Fruit fly (Drosophila melanogaster) whole organism, embryonic: ENCODE results near the gene Gss1.

Source experiments
- Atf6 ChIP-seq: fragments of 200-800 bp; sonication (Bioruptor generic); IDR thresholded peaks from 2 replicates; pipeline ENCODE4 v1.3.6; 2022; ENCODE audit warnings: missing biosample characterization, missing genetic modification characterization
- Bgb ChIP-seq: fragments of 200-800 bp; sonication (Bioruptor generic); IDR thresholded peaks from 2 replicates; pipeline ENCODE4 v1.3.6; 2022; ENCODE audit warnings: missing biosample characterization, missing genetic modification characterization; ENCODE audit not compliant: partially characterized antibody
- CG11723 ChIP-seq: fragments of 200-800 bp; sonication (Bioruptor generic); optimal IDR thresholded peaks from 2 replicates; lab custom pipeline; 2017; ENCODE audit warnings: missing biosample characterization, mild to moderate bottlenecking, missing genetic modification characterization
- CG12071 ChIP-seq: fragments of 200-800 bp; sonication (Bioruptor generic); optimal IDR thresholded peaks from 3 replicates; lab custom pipeline; 2018; ENCODE audit warnings: missing biosample characterization, mild to moderate bottlenecking, missing genetic modification characterization
- CG12104 ChIP-seq: fragments of 200-800 bp; sonication (Bioruptor generic); optimal IDR thresholded peaks from 3 replicates; lab custom pipeline; 2016; ENCODE audit warnings: missing biosample characterization, missing genetic modification characterization
- CG12219 ChIP-seq: fragments of 200-800 bp; sonication (Bioruptor generic); optimal IDR thresholded peaks from 3 replicates; lab custom pipeline; 2018; ENCODE audit warnings: missing biosample characterization, mild to moderate bottlenecking, missing genetic modification characterization
- CG15696 ChIP-seq: fragments of 200-800 bp; sonication (Bioruptor generic); optimal IDR thresholded peaks from 2 replicates; lab custom pipeline; 2019; ENCODE audit warnings: missing biosample characterization, mild to moderate bottlenecking, missing genetic modification characterization, moderate library complexity
- CG17186 ChIP-seq: fragments of 200-800 bp; sonication (Bioruptor generic); optimal IDR thresholded peaks from 3 replicates; lab custom pipeline; 2017; ENCODE audit warnings: missing biosample characterization, missing genetic modification reagents, missing genetic modification characterization
- CG17612 ChIP-seq: fragments of 200-800 bp; sonication (Bioruptor generic); IDR thresholded peaks from 2 replicates; pipeline ENCODE4 v1.3.6; 2022; ENCODE audit warnings: missing biosample characterization, missing genetic modification characterization
- CG17829 ChIP-seq: fragments of 200-800 bp; optimal IDR thresholded peaks from 2 replicates; lab custom pipeline; 2019; ENCODE audit warnings: missing biosample characterization, mild to moderate bottlenecking, missing genetic modification characterization, moderate library complexity
- CG30020 ChIP-seq: fragments of 200-800 bp; optimal IDR thresholded peaks from 2 replicates; lab custom pipeline; 2019; ENCODE audit warnings: missing biosample characterization, mild to moderate bottlenecking, missing genetic modification characterization, moderate library complexity
- CG31365 ChIP-seq: fragments of 200-800 bp; sonication (Bioruptor generic); optimal IDR thresholded peaks from 2 replicates; lab custom pipeline; 2018; ENCODE audit warnings: missing biosample characterization, mild to moderate bottlenecking, missing genetic modification characterization
- CG3163 ChIP-seq: fragments of 200-800 bp; sonication (Bioruptor generic); optimal IDR thresholded peaks from 3 replicates; lab custom pipeline; 2016; ENCODE audit warnings: missing biosample characterization, missing genetic modification characterization
- CG3281 ChIP-seq: fragments of 200-800 bp; sonication (Bioruptor generic); optimal IDR thresholded peaks from 3 replicates; lab custom pipeline; 2017; ENCODE audit warnings: missing biosample characterization, mild to moderate bottlenecking, missing genetic modification characterization
- CG4707 ChIP-seq: fragments of 200-800 bp; sonication (Bioruptor generic); optimal IDR thresholded peaks from 2 replicates; lab custom pipeline; 2018; ENCODE audit warnings: missing biosample characterization, mild to moderate bottlenecking, missing genetic modification characterization, moderate library complexity
- CG4820 ChIP-seq: fragments of 200-800 bp; sonication (Bioruptor generic); optimal IDR thresholded peaks from 3 replicates; lab custom pipeline; 2016; ENCODE audit warnings: missing biosample characterization, missing genetic modification characterization
- CG5180 ChIP-seq: fragments of 200-800 bp; sonication (Bioruptor generic); optimal IDR thresholded peaks from 3 replicates; lab custom pipeline; 2017; ENCODE audit warnings: missing biosample characterization, missing genetic modification characterization, mild to moderate bottlenecking, moderate library complexity, missing genetic modification reagents
- CG6654 ChIP-seq: fragments of 200-800 bp; sonication (Bioruptor generic); optimal IDR thresholded peaks from 2 replicates; lab custom pipeline; 2017; ENCODE audit warnings: missing biosample characterization, mild to moderate bottlenecking, missing genetic modification characterization
- CG6683 ChIP-seq: fragments of 200-800 bp; sonication (Bioruptor generic); optimal IDR thresholded peaks from 2 replicates; lab custom pipeline; 2017; ENCODE audit warnings: missing biosample characterization, mild to moderate bottlenecking, missing genetic modification characterization, missing genetic modification reagents
- CG7963 ChIP-seq: fragments of 200-800 bp; sonication (Bioruptor generic); IDR thresholded peaks from 3 replicates; pipeline ENCODE4 v1.3.6; 2022; ENCODE audit warnings: missing biosample characterization, missing genetic modification characterization; ENCODE audit not compliant: partially characterized antibody
- CG8290 ChIP-seq, 3 experiments: fragments of 200-800 bp; sonication (Bioruptor generic); optimal IDR thresholded peaks; 2 replicates each; lab custom pipeline; 2016 to 2019; ENCODE audit warnings: missing biosample characterization in 3 of 3, missing genetic modification characterization in 3 of 3, mild to moderate bottlenecking in 2 of 3, moderate library complexity in 1 of 3
- CG9817 ChIP-seq: fragments of 200-800 bp; sonication (Bioruptor generic); optimal IDR thresholded peaks from 2 replicates; lab custom pipeline; 2018; ENCODE audit warnings: missing biosample characterization, mild to moderate bottlenecking, missing genetic modification characterization, moderate library complexity
- CHES-1-like ChIP-seq: fragments of 200-800 bp; sonication (Bioruptor generic); optimal IDR thresholded peaks from 2 replicates; lab custom pipeline; 2016; ENCODE audit warnings: missing biosample characterization, missing genetic modification characterization
- CrebB ChIP-seq: fragments of 200-800 bp; sonication (Bioruptor generic); optimal IDR thresholded peaks from 3 replicates; lab custom pipeline; 2018; ENCODE audit warnings: missing biosample characterization, mild to moderate bottlenecking, missing genetic modification characterization
- Dad ChIP-seq: fragments of 200-800 bp; sonication (Bioruptor generic); optimal IDR thresholded peaks from 3 replicates; lab custom pipeline; 2016; ENCODE audit warnings: missing biosample characterization, missing genetic modification characterization
- Doc2 ChIP-seq: fragments of 200-800 bp; sonication (Bioruptor generic); IDR thresholded peaks from 2 replicates; pipeline ENCODE4 v1.3.6; 2022; ENCODE audit warnings: missing biosample characterization, missing genetic modification characterization
- Elba2 ChIP-seq: fragments of 200-800 bp; sonication (Bioruptor generic); optimal IDR thresholded peaks from 3 replicates; lab custom pipeline; 2016; ENCODE audit warnings: missing biosample characterization, missing genetic modification characterization
- Hey ChIP-seq: fragments of 200-800 bp; sonication (Bioruptor generic); optimal IDR thresholded peaks from 3 replicates; lab custom pipeline; 2018; ENCODE audit warnings: missing biosample characterization, mild to moderate bottlenecking, missing genetic modification characterization
- Hmx ChIP-seq: fragments of 200-800 bp; sonication (Bioruptor generic); optimal IDR thresholded peaks from 2 replicates; lab custom pipeline; 2016; ENCODE audit warnings: missing biosample characterization, missing genetic modification characterization
- Kr ChIP-seq: fragments of 200-800 bp; sonication (Bioruptor generic); optimal IDR thresholded peaks from 2 replicates; lab custom pipeline; 2017; ENCODE audit warnings: missing biosample characterization, mild to moderate bottlenecking, missing genetic modification characterization
- NC2β ChIP-seq: fragments of 200-800 bp; sonication (Bioruptor generic); optimal IDR thresholded peaks from 2 replicates; lab custom pipeline; 2016; ENCODE audit warnings: missing biosample characterization, missing genetic modification characterization
- Rx ChIP-seq: fragments of 200-800 bp; sonication (Bioruptor generic); IDR thresholded peaks from 2 replicates; pipeline ENCODE4 v1.3.6; 2022; ENCODE audit warnings: missing biosample characterization, missing genetic modification characterization
- bcd ChIP-seq: fragments of 200-800 bp; sonication (Bioruptor generic); optimal IDR thresholded peaks from 2 replicates; lab custom pipeline; 2017; ENCODE audit warnings: missing biosample characterization, mild to moderate bottlenecking, missing genetic modification characterization
- crp ChIP-seq, 2 experiments: fragments of 200-800 bp; sonication (Bioruptor generic); optimal IDR thresholded peaks; 2 replicates in 1 of 2; 3 replicates in 1 of 2; lab custom pipeline; 2017; ENCODE audit warnings: missing biosample characterization in 2 of 2, missing genetic modification characterization in 2 of 2, mild to moderate bottlenecking in 1 of 2, moderate library complexity in 1 of 2
- disco-r ChIP-seq: fragments of 200-800 bp; sonication (Bioruptor generic); optimal IDR thresholded peaks from 2 replicates; lab custom pipeline; 2016; ENCODE audit warnings: missing biosample characterization, missing genetic modification characterization
- eve ChIP-seq, 2 experiments: fragments of >200 bp; optimal IDR thresholded peaks; 2 replicates each; lab custom pipeline; 2017; ENCODE audit warnings: missing biosample characterization in 2 of 2, missing genetic modification characterization in 2 of 2
- gce ChIP-seq: fragments of 200-800 bp; sonication (Bioruptor generic); IDR thresholded peaks from 3 replicates; pipeline ENCODE4 v1.3.6; 2022; ENCODE audit warnings: missing biosample characterization, missing genetic modification characterization
- gfzf ChIP-seq: fragments of 200-800 bp; sonication (Bioruptor generic); optimal IDR thresholded peaks from 2 replicates; lab custom pipeline; 2016; ENCODE audit warnings: missing biosample characterization, mild to moderate bottlenecking, missing genetic modification characterization, moderate library complexity
- jigr1 ChIP-seq: fragments of 200-800 bp; sonication (Bioruptor generic); IDR thresholded peaks from 3 replicates; pipeline ENCODE4 v1.3.6; 2022; ENCODE audit warnings: missing biosample characterization, missing genetic modification characterization
- jing ChIP-seq: fragments of 200-800 bp; sonication (Bioruptor generic); optimal IDR thresholded peaks from 2 replicates; lab custom pipeline; 2018; ENCODE audit warnings: missing biosample characterization, mild to moderate bottlenecking, missing genetic modification characterization
- lola ChIP-seq, 3 experiments: fragments of >200 bp in 2 of 3; fragments of 200-800 bp in 1 of 3; sonication (Bioruptor generic) in 1 of 3; optimal IDR thresholded peaks; 2 replicates each; lab custom pipeline; 2017 to 2019; ENCODE audit warnings: missing biosample characterization in 3 of 3, missing genetic modification characterization in 3 of 3, mild to moderate bottlenecking in 1 of 3, moderate library complexity in 1 of 3
- pnt ChIP-seq: fragments of 200-800 bp; sonication (Bioruptor generic); optimal IDR thresholded peaks from 3 replicates; lab custom pipeline; 2016; ENCODE audit warnings: missing biosample characterization, missing genetic modification characterization
- psq ChIP-seq: fragments of 200-800 bp; sonication (Bioruptor generic); optimal IDR thresholded peaks from 2 replicates; lab custom pipeline; 2017; ENCODE audit warnings: missing biosample characterization, missing genetic modification characterization
- repo ChIP-seq: fragments of 200-800 bp; sonication (Bioruptor generic); optimal IDR thresholded peaks from 2 replicates; lab custom pipeline; 2016; ENCODE audit warnings: missing biosample characterization, missing genetic modification characterization
- ro ChIP-seq: fragments of 200-800 bp; sonication (Bioruptor generic); IDR thresholded peaks from 2 replicates; pipeline ENCODE4 v1.3.6; 2022; ENCODE audit warnings: missing biosample characterization, missing genetic modification characterization
- sd ChIP-seq: fragments of 200-800 bp; sonication (Bioruptor generic); optimal IDR thresholded peaks from 3 replicates; lab custom pipeline; 2018; ENCODE audit warnings: missing biosample characterization, mild to moderate bottlenecking, missing genetic modification characterization, moderate library complexity
- slou ChIP-seq: fragments of 200-800 bp; sonication (Bioruptor generic); optimal IDR thresholded peaks from 3 replicates; lab custom pipeline; 2016; ENCODE audit warnings: missing biosample characterization, missing genetic modification characterization
- ssp ChIP-seq: fragments of 200-800 bp; sonication (Bioruptor generic); IDR thresholded peaks from 2 replicates; pipeline ENCODE4 v1.3.6; 2022; ENCODE audit warnings: missing biosample characterization, missing genetic modification characterization
- vnd ChIP-seq: fragments of 200-800 bp; sonication (Bioruptor generic); IDR thresholded peaks from 3 replicates; pipeline ENCODE4 v1.3.6; 2022; ENCODE audit warnings: missing biosample characterization, missing genetic modification characterization; ENCODE audit not compliant: partially characterized antibody
- wek ChIP-seq: fragments of 200-800 bp; sonication (Bioruptor generic); optimal IDR thresholded peaks from 3 replicates; lab custom pipeline; 2018; ENCODE audit warnings: missing biosample characterization, mild to moderate bottlenecking, missing genetic modification characterization, moderate library complexity
- zfh2 ChIP-seq: fragments of 200-800 bp; sonication (Bioruptor generic); optimal IDR thresholded peaks from 2 replicates; lab custom pipeline; 2016; ENCODE audit warnings: missing biosample characterization, missing genetic modification characterization

Gss1 gene

dm6 chrX:17841923-17842322 is 47.4 kb upstream of the Gss1 start, which contains the start of gene Taf9 (continued):
- TF ChIP-seq CG17612 (GFP tag; lab: Robert Waterston, UW) (no peak), wek (no peak), Dad (GFP tag; lab: Kevin White, UChicago) (no peak), pnt (GFP tag; lab: Kevin White, UChicago) (no peak), repo (GFP tag; lab: Kevin White, UChicago) (no peak), CG4820 (GFP tag; lab: Kevin White, UChicago) (no peak), CG30020 (tag; lab: Kevin White, UChicago) (no peak), lola (GFP tag; optimal IDR thresholded peaks at IDR 0.05; lab: Kevin White, UChicago) (no peak), CG3163 (GFP tag; lab: Kevin White, UChicago) (no peak), Kr (GFP tag; lab: Kevin White, UChicago) (no peak), CG9817 (tag; lab: Kevin White, UChicago) (no peak), psq (GFP tag; lab: Kevin White, UChicago) (no peak), NC2β (GFP tag; lab: Kevin White, UChicago) (no peak), CrebB (tag; lab: Kevin White, UChicago) (no peak), ssp (GFP tag; lab: Robert Waterston, UW) (no peak), eve (GFP tag; optimal IDR thresholded peaks at IDR 0.05; lab: Kevin White, UChicago) (no peak), CG12104 (GFP tag; lab: Kevin White, UChicago) (no peak), gfzf (no peak), disco-r (no peak), crp (GFP tag; optimal IDR thresholded peaks at IDR 0.05; lab: Kevin White, UChicago) (peak in 1 of 2 experiments; percentile 26), CG17829 (tag; lab: Kevin White, UChicago) (no peak), CHES-1-like (GFP tag; lab: Kevin White, UChicago) (no peak), Atf6 (GFP tag; lab: Robert Waterston, UW) (no peak), bcd (GFP tag; lab: Kevin White, UChicago) (no peak), Rx (GFP tag; lab: Robert Waterston, UW) (no peak), CG7963 (GFP tag; lab: Robert Waterston, UW) (peak; percentile 85), jigr1 (no peak), Elba2 (no peak), ro (no peak), CG17186 (GFP tag; lab: Kevin White, UChicago) (no peak), slou (GFP tag; lab: Kevin White, UChicago) (no peak), CG6654 (no peak), CG12071 (GFP tag; lab: Kevin White, UChicago) (no peak), CG6683 (GFP tag; lab: Kevin White, UChicago) (no peak), CG12219 (GFP tag; lab: Kevin White, UChicago) (no peak), CG4707 (no peak), CG11723 (GFP tag; lab: Kevin White, UChicago) (no peak), Hey (tag; lab: Kevin White, UChicago) (no peak), CG31365 (tag; lab: Kevin White, UChicago) (no peak), CG5180 (GFP tag; lab: Kevin White, UChicago) (no peak), vnd (GFP tag; lab: Robert Waterston, UW) (peak; percentile 82), zfh2 (GFP tag; lab: Kevin White, UChicago) (no peak), sd (tag; lab: Kevin White, UChicago) (no peak), CG8290 (GFP tag; optimal IDR thresholded peaks at IDR 0.05; lab: Kevin White, UChicago) (no peak), CG8290 (tag; optimal IDR thresholded peaks at IDR 0.05; lab: Kevin White, UChicago) (peak in 1 of 2 experiments; percentile 31), Hmx (GFP tag; lab: Kevin White, UChicago) (no peak), jing (GFP tag; lab: Kevin White, UChicago) (no peak), CG3281 (no peak), CG15696 (tag; lab: Kevin White, UChicago) (no peak), Doc2 (no peak), gce (GFP tag; lab: Robert Waterston, UW) (no peak), Bgb (peak; percentile 95)
